Worm (Caenorhabditis elegans) whole organism, L4 larva: ENCODE measurements around the gene M02D8.3.

Experiments used
- F10B5.3 ChIP-seq: sonication (generic microtip); optimal IDR thresholded peaks from 2 replicates; lab custom pipeline; 2016; ENCODE audit warnings: mild to moderate bottlenecking, missing genetic modification characterization, missing compliant biosample characterization
- F44E2.7 ChIP-seq: fragments of 200-800 bp; sonication (Bioruptor generic); IDR thresholded peaks from 2 replicates; pipeline ENCODE4 v2.1.2; 2022; ENCODE audit warnings: missing genetic modification characterization, missing compliant biosample characterization
- Y48G9A.11 ChIP-seq: fragments of 200-800 bp; sonication (Bioruptor generic); IDR thresholded peaks from 2 replicates; pipeline ENCODE4 v1.3.6; 2022; ENCODE audit warnings: missing genetic modification reagents, missing genetic modification characterization, missing compliant biosample characterization
- Y75B8A.6 ChIP-seq: fragments of 200-800 bp; sonication (Bioruptor generic); IDR thresholded peaks from 2 replicates; pipeline ENCODE4 v1.3.6; 2022; ENCODE audit warnings: missing genetic modification reagents, missing genetic modification characterization, missing compliant biosample characterization
- ZK546.5 ChIP-seq, 2 experiments: sonication (generic microtip); optimal IDR thresholded peaks; 2 replicates each; lab custom pipeline; 2017; ENCODE audit warnings: missing biosample characterization in 2 of 2, missing genetic modification characterization in 2 of 2
- attf-4 ChIP-seq: sonication (generic microtip); optimal IDR thresholded peaks from 3 replicates; lab custom pipeline; 2017; ENCODE audit warnings: missing biosample characterization, missing genetic modification characterization
- ceh-20 ChIP-seq: fragments of 200-800 bp; sonication (Bioruptor generic); IDR thresholded peaks from 2 replicates; pipeline ENCODE4 v1.3.6; 2022; ENCODE audit warnings: missing genetic modification reagents, missing genetic modification characterization, missing compliant biosample characterization
- ceh-28 ChIP-seq: fragments of 150-350 bp; optimal IDR thresholded peaks from 2 replicates; lab custom pipeline; 2014; ENCODE audit warnings: missing biosample characterization, missing genetic modification reagents, missing genetic modification characterization
- ceh-44 ChIP-seq: fragments of 200-800 bp; sonication (Bioruptor generic); IDR thresholded peaks from 2 replicates; pipeline ENCODE4 v1.3.6; 2022; ENCODE audit warnings: missing genetic modification reagents, missing genetic modification characterization, missing compliant biosample characterization
- ceh-62 ChIP-seq: sonication (generic microtip); optimal IDR thresholded peaks from 2 replicates; lab custom pipeline; 2017; ENCODE audit warnings: missing biosample characterization, missing genetic modification characterization
- ctbp-1 ChIP-seq: fragments of 200-800 bp; sonication (Bioruptor generic); IDR thresholded peaks from 2 replicates; pipeline ENCODE4 v1.3.6; 2022; ENCODE audit warnings: missing genetic modification reagents, missing genetic modification characterization, missing compliant biosample characterization
- daf-16 ChIP-seq, 3 experiments: sonication (generic microtip); optimal IDR thresholded peaks; 2 replicates each; lab custom pipeline; 2016 to 2017; ENCODE audit warnings: missing genetic modification characterization in 3 of 3, missing genetic modification reagents in 3 of 3, mild to moderate bottlenecking in 2 of 3, missing compliant biosample characterization in 2 of 3, missing biosample characterization in 1 of 3, moderate library complexity in 1 of 3
- daf-19 ChIP-seq: fragments of 200-800 bp; sonication (Bioruptor generic); conservative IDR thresholded peaks from 2 replicates; pipeline ENCODE4 v1.3.6; 2022; ENCODE audit warnings: missing genetic modification characterization, missing compliant biosample characterization
- dmd-8 ChIP-seq: fragments of 200-800 bp; sonication (Bioruptor generic); IDR thresholded peaks from 2 replicates; pipeline ENCODE4 v1.3.6; 2022; ENCODE audit warnings: missing genetic modification characterization, missing compliant biosample characterization
- duxl-1 ChIP-seq: sonication (generic microtip); optimal IDR thresholded peaks from 2 replicates; lab custom pipeline; 2016; ENCODE audit warnings: mild to moderate bottlenecking, missing genetic modification characterization, moderate library complexity, missing compliant biosample characterization; ENCODE audit not compliant: poor library complexity
- dve-1 ChIP-seq: sonication (generic microtip); optimal IDR thresholded peaks from 2 replicates; lab custom pipeline; 2017; ENCODE audit warnings: antibody characterized with exemption, mild to moderate bottlenecking, missing genetic modification characterization, missing compliant biosample characterization; ENCODE audit not compliant: insufficient read depth
- egl-43 ChIP-seq: fragments of 200-800 bp; sonication (Bioruptor generic); IDR thresholded peaks from 2 replicates; pipeline ENCODE4 v1.3.6; 2022; ENCODE audit warnings: missing genetic modification reagents, missing genetic modification characterization, missing compliant biosample characterization
- gei-8 ChIP-seq: fragments of 200-800 bp; sonication (Bioruptor generic); optimal IDR thresholded peaks from 2 replicates; lab custom pipeline; 2018; ENCODE audit warnings: mild to moderate bottlenecking, missing genetic modification characterization, missing compliant biosample characterization
- hlh-11 ChIP-seq: fragments of 200-800 bp; sonication (Bioruptor generic); optimal IDR thresholded peaks from 2 replicates; lab custom pipeline; 2018; ENCODE audit warnings: mild to moderate bottlenecking, missing genetic modification characterization, missing compliant biosample characterization
- hlh-30 ChIP-seq: sonication (generic microtip); optimal IDR thresholded peaks from 2 replicates; lab custom pipeline; 2017; ENCODE audit warnings: antibody characterized with exemption, mild to moderate bottlenecking, missing genetic modification characterization, missing compliant biosample characterization; ENCODE audit not compliant: insufficient read depth
- jun-1 ChIP-seq: fragments of 150-350 bp; optimal IDR thresholded peaks from 2 replicates; lab custom pipeline; 2014; ENCODE audit warnings: missing biosample characterization, missing genetic modification reagents, missing genetic modification characterization
- lin-15B ChIP-seq: fragments of 150-350 bp; sonication (generic microtip); optimal IDR thresholded peaks from 3 replicates; lab custom pipeline; 2014; ENCODE audit warnings: missing biosample characterization, missing genetic modification characterization
- lin-38 ChIP-seq: fragments of 200-800 bp; sonication (Bioruptor generic); IDR thresholded peaks from 2 replicates; pipeline ENCODE4 v1.3.6; 2022; ENCODE audit warnings: missing genetic modification reagents, missing genetic modification characterization, missing compliant biosample characterization
- lsy-2 ChIP-seq, 2 experiments: fragments of 150-350 bp in 1 of 2; sonication (generic microtip) in 1 of 2; optimal IDR thresholded peaks; 2 replicates each; lab custom pipeline; 2014 to 2017; ENCODE audit warnings: missing biosample characterization in 2 of 2, missing genetic modification characterization in 2 of 2
- madf-5 ChIP-seq, 2 experiments: fragments of 200-800 bp; sonication (Bioruptor generic); IDR thresholded peaks; 2 replicates each; pipeline ENCODE4 v1.3.6; 2022; ENCODE audit warnings: missing compliant biosample characterization in 2 of 2, missing genetic modification characterization in 2 of 2
- mdl-1 ChIP-seq, 2 experiments: fragments of 150-350 bp in 1 of 2; sonication (generic microtip) in 1 of 2; optimal IDR thresholded peaks; 2 replicates each; lab custom pipeline; 2014 to 2017; ENCODE audit warnings: missing biosample characterization in 2 of 2, missing genetic modification characterization in 2 of 2
- mep-1 ChIP-seq: fragments of 150-350 bp; sonication (generic microtip); optimal IDR thresholded peaks from 3 replicates; lab custom pipeline; 2014; ENCODE audit warnings: missing biosample characterization, missing genetic modification characterization
- mxl-2 ChIP-seq: fragments of 200-800 bp; sonication (Bioruptor generic); conservative IDR thresholded peaks from 2 replicates; pipeline ENCODE4 v1.3.6; 2022; ENCODE audit warnings: missing genetic modification reagents, missing genetic modification characterization, missing compliant biosample characterization
- nhr-102 ChIP-seq: sonication (generic microtip); optimal IDR thresholded peaks from 2 replicates; lab custom pipeline; 2016; ENCODE audit warnings: mild to moderate bottlenecking, missing genetic modification characterization, moderate library complexity, missing compliant biosample characterization
- nhr-11 ChIP-seq: fragments of 150-350 bp; optimal IDR thresholded peaks from 2 replicates; lab custom pipeline; 2014; ENCODE audit warnings: missing biosample characterization, missing genetic modification characterization
- nhr-28 ChIP-seq: fragments of 150-350 bp; optimal IDR thresholded peaks from 2 replicates; lab custom pipeline; 2014; ENCODE audit warnings: missing biosample characterization, missing genetic modification characterization
- nhr-42 ChIP-seq: fragments of 200-800 bp; sonication (Bioruptor generic); IDR thresholded peaks from 2 replicates; pipeline ENCODE4 v1.3.6; 2022; ENCODE audit warnings: missing genetic modification characterization, missing compliant biosample characterization
- nhr-77 ChIP-seq: fragments of 150-350 bp; optimal IDR thresholded peaks from 2 replicates; lab custom pipeline; 2014; ENCODE audit warnings: missing biosample characterization, missing genetic modification characterization
- pha-4 ChIP-seq, 2 experiments: fragments of 150-350 bp in 1 of 2; fragments of 200-800 bp in 1 of 2; sonication (Bioruptor generic) in 1 of 2; IDR thresholded peaks in 1 of 2; optimal IDR thresholded peaks in 1 of 2; 2 replicates each; pipeline versions ENCODE4 v1.3.6 to Lab custom; 2014 to 2022; ENCODE audit warnings: missing genetic modification characterization in 2 of 2, missing genetic modification reagents in 2 of 2, missing biosample characterization in 1 of 2, missing compliant biosample characterization in 1 of 2
- php-3 ChIP-seq: fragments of 200-800 bp; sonication (Bioruptor generic); IDR thresholded peaks from 2 replicates; pipeline ENCODE4 v1.3.6; 2022; ENCODE audit warnings: missing genetic modification reagents, missing genetic modification characterization, missing compliant biosample characterization
- pqm-1 ChIP-seq: sonication (generic microtip); optimal IDR thresholded peaks from 2 replicates; lab custom pipeline; 2017; ENCODE audit warnings: missing biosample characterization, missing genetic modification characterization
- rbr-2 ChIP-seq: sonication (generic microtip); optimal IDR thresholded peaks from 2 replicates; lab custom pipeline; 2016; ENCODE audit warnings: missing genotype, missing genetic modification characterization, missing compliant biosample characterization
- sdz-12 ChIP-seq: fragments of 200-800 bp; sonication (Bioruptor generic); optimal IDR thresholded peaks from 2 replicates; lab custom pipeline; 2018; ENCODE audit warnings: mild to moderate bottlenecking, missing genetic modification characterization, missing compliant biosample characterization
- skn-1 ChIP-seq: fragments of 150-350 bp; optimal IDR thresholded peaks from 2 replicates; lab custom pipeline; 2014; ENCODE audit warnings: missing biosample characterization, missing genetic modification characterization
- snpc-4 ChIP-seq: fragments of 150-350 bp; optimal IDR thresholded peaks from 2 replicates; lab custom pipeline; 2014; ENCODE audit warnings: missing biosample characterization, missing genetic modification characterization
- spr-1 ChIP-seq: sonication (generic microtip); optimal IDR thresholded peaks from 2 replicates; lab custom pipeline; 2016; ENCODE audit warnings: mild to moderate bottlenecking, missing genetic modification characterization, missing compliant biosample characterization
- unc-39 ChIP-seq: sonication (generic microtip); optimal IDR thresholded peaks from 2 replicates; lab custom pipeline; 2017; ENCODE audit warnings: missing biosample characterization, missing genetic modification characterization
- unc-62 ChIP-seq, 3 experiments: fragments of 150-350 bp in 1 of 3; sonication (generic microtip); optimal IDR thresholded peaks in 2 of 3; peaks in 1 of 3; 1 replicate in 1 of 3; 2 replicates in 2 of 3; lab custom pipeline; 2014 to 2017; ENCODE audit warnings: missing biosample characterization in 3 of 3, missing genetic modification characterization in 3 of 3, missing genetic modification reagents in 3 of 3, missing genotype in 1 of 3
- vab-7 ChIP-seq: fragments of 200-800 bp; sonication (Bioruptor generic); IDR thresholded peaks from 2 replicates; pipeline ENCODE4 v1.3.6; 2022; ENCODE audit warnings: missing genetic modification reagents, missing genetic modification characterization, missing compliant biosample characterization

The M02D8.3 gene

ce11 chrX:8721273-8721672 lies 15.5 kb downstream of the M02D8.3 start:
- TF ChIP-seq ZK546.5 (tag; optimal IDR thresholded peaks at IDR 0.05; lab: Kevin White, UChicago) (no peak), lin-38 (GFP tag; lab: Robert Waterston, UW) (no peak), pha-4 (GFP tag; IDR thresholded peaks at IDR 0.05; lab: Robert Waterston, UW) (no peak), pha-4 (tag; optimal IDR thresholded peaks at IDR 0.05; lab: Kevin White, UChicago) (peak; percentile 48), unc-62 (GFP tag; optimal IDR thresholded peaks at IDR 0.05 in 1 of 2; lab: Kevin White, UChicago) (peak in 1 of 2 experiments; percentile 22), unc-62 (tag; optimal IDR thresholded peaks at IDR 0.05; lab: Kevin White, UChicago) (no peak), ctbp-1 (no peak)

- TF ChIP-seq hlh-11 (no peak), jun-1 (tag; lab: Kevin White, UChicago) (no peak), duxl-1 (tag; lab: Kevin White, UChicago) (no peak), dve-1 (tag; lab: Kevin White, UChicago) (no peak), F10B5.3 (no peak), nhr-28 (tag; lab: Kevin White, UChicago) (no peak), spr-1 (tag; lab: Kevin White, UChicago) (no peak)
- TF ChIP-seq, all 104 proteins: peak for 0
Observed at ce11 chrX:8720658-8721057, 16.2 kb downstream of the M02D8.3 start, which contains the start of gene F53A9.9. TSS of gene F53A9.9 (minus strand) at chrX:8720758.

- no peak for TF ChIP-seq daf-19
- peak; percentile 81 for TF ChIP-seq php-3 (GFP tag; lab: Robert Waterston, UW)
- no peak for TF ChIP-seq sdz-12 (GFP tag; lab: Kevin White, UChicago)
- no peak for TF ChIP-seq lin-15B (tag; lab: Kevin White, UChicago)
- no peak for TF ChIP-seq ctbp-1
- peak; percentile 93 for TF ChIP-seq dve-1 (tag; lab: Kevin White, UChicago)
- no peak for TF ChIP-seq spr-1 (tag; lab: Kevin White, UChicago)
- peak; percentile 45 for TF ChIP-seq hlh-30
- TF ChIP-seq nhr-102 (tag; lab: Kevin White, UChicago), result no peak
- TF ChIP-seq egl-43, result no peak
- TF ChIP-seq unc-39, result no peak
- no peak for TF ChIP-seq skn-1 (tag; lab: Kevin White, UChicago)
- no peak for TF ChIP-seq madf-5 (GFP tag; IDR thresholded peaks at IDR 0.05; lab: Robert Waterston, UW)
- TF ChIP-seq vab-7 (GFP tag; lab: Robert Waterston, UW), result no peak
- no peak for TF ChIP-seq Y48G9A.11
- peak in 1 of 2 experiments; percentile 35 for TF ChIP-seq unc-62 (GFP tag; optimal IDR thresholded peaks at IDR 0.05 in 1 of 2; lab: Kevin White, UChicago)
- no peak for TF ChIP-seq unc-62 (tag; optimal IDR thresholded peaks at IDR 0.05; lab: Kevin White, UChicago)
- TF ChIP-seq ceh-44 (GFP tag; lab: Robert Waterston, UW), result no peak
- TF ChIP-seq mdl-1 (tag; optimal IDR thresholded peaks at IDR 0.05; lab: Kevin White, UChicago), result peak in 1 of 2 experiments; percentile 9
- no peak for TF ChIP-seq Y75B8A.6 (GFP tag; lab: Robert Waterston, UW)
- TF ChIP-seq ceh-28 (tag; lab: Kevin White, UChicago), result no peak
- no peak for TF ChIP-seq dmd-8 (GFP tag; lab: Robert Waterston, UW)
- peak; percentile 50 for TF ChIP-seq hlh-11
- TF ChIP-seq attf-4 (tag; lab: Kevin White, UChicago), result no peak
- TF ChIP-seq nhr-42 (GFP tag; lab: Robert Waterston, UW), result no peak
- no peak for TF ChIP-seq nhr-77
- no peak for TF ChIP-seq gei-8 (GFP tag; lab: Kevin White, UChicago)
- no peak for TF ChIP-seq ceh-20 (GFP tag; lab: Robert Waterston, UW)
- no peak for TF ChIP-seq F44E2.7 (GFP tag; lab: Robert Waterston, UW)
- no peak for TF ChIP-seq rbr-2 (tag; lab: Kevin White, UChicago)
- TF ChIP-seq mep-1 (tag; lab: Kevin White, UChicago), result peak; percentile 25
- no peak for TF ChIP-seq daf-16 (GFP tag; optimal IDR thresholded peaks at IDR 0.05; lab: Kevin White, UChicago)
- peak; percentile 88 for TF ChIP-seq daf-16 (tag; optimal IDR thresholded peaks at IDR 0.05; lab: Kevin White, UChicago)
- peak; percentile 9 for TF ChIP-seq pqm-1
- no peak for TF ChIP-seq nhr-11 (tag; lab: Kevin White, UChicago)
- TF ChIP-seq snpc-4 (tag; lab: Kevin White, UChicago), result no peak
- TF ChIP-seq lsy-2 (tag; optimal IDR thresholded peaks at IDR 0.05; lab: Kevin White, UChicago), result no peak
- TF ChIP-seq ceh-62, result no peak
- no peak for TF ChIP-seq mxl-2
- no peak for TF ChIP-seq pha-4 (GFP tag; IDR thresholded peaks at IDR 0.05; lab: Robert Waterston, UW)
- TF ChIP-seq pha-4 (tag; optimal IDR thresholded peaks at IDR 0.05; lab: Kevin White, UChicago), result no peak
- TF ChIP-seq nhr-28 (tag; lab: Kevin White, UChicago), result peak; percentile 59
Observed at ce11 chrX:8719888-8720287, 16.9 kb downstream of the M02D8.3 start.
